Fruit fly (Drosophila melanogaster): ENCODE results near the gene CG16704.

DNA sequence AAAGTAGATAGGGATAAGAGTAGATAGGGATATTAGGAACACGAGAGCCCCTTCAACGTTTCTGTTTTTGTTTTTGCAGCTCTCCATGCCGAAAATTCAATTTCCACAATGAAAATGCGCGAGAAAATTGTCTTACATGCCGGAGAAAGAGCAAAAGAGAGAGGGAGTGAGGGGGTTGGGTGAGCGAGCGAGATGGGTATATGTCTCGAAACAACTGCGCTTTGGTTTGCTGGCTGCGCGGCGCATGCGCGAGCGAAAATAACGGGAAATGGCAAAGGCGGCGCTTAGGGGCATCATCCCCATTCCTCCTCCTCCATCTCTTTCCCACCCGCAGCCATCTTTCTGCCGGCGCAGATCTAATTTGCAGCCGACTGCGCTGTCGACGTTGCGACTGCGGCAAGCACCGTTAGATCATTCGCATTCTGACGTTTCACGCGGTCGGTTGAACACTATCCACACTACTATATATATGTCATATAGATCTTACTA lies 30.0 kb downstream of the CG16704 start, which contains the start of gene Drgx:
- TF ChIP-seq Myc (optimal IDR thresholded peaks at IDR 0.05) (no peak), psq (optimal IDR thresholded peaks at IDR 0.05) (no peak), ttk (optimal IDR thresholded peaks at IDR 0.05) (no peak), h (optimal IDR thresholded peaks at IDR 0.05) (no peak)

All from Kc167 (cell line).